Fruit fly (Drosophila melanogaster) S2 (cell line): ENCODE results near the gene tna.

Source experiments
- CG8478 ChIP-seq: fragments of >200 bp; optimal IDR thresholded peaks from 2 replicates; lab custom pipeline; 2018
- CTCF ChIP-seq, 2 experiments: fragments of >200 bp; optimal IDR thresholded peaks; 2 replicates each; lab custom pipeline; 2018

Gene tna

DNA sequence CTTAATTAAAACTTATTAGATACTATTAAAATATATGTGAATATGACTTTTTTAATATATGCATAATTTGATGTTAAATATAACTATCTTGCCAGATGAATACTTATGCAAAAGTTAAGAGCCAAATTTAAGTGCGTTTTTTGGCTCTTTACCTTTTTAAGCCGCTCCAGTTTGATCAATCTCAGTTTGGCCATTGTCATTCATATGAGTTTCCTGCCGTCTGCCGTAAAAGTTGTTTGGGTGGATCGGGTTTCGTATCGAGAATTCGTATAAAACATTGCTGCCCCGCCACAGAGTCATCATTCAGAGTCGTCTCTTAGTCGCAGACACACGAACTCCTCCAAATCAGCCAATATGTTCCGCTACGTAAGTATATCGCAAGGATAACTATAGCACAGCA lies 56.1 kb downstream of the tna start, which contains the start of gene Cpr67Fa2:
Gene Cpr67Fa2, plus strand, starts transcription at position 301 of the 400 bp plus-strand sequence.
- TF ChIP-seq CG8478 (lab: Kevin White, UChicago) = no peak
- TF ChIP-seq CTCF (optimal IDR thresholded peaks at IDR 0.05; lab: Kevin White, UChicago) = no peak

DNA sequence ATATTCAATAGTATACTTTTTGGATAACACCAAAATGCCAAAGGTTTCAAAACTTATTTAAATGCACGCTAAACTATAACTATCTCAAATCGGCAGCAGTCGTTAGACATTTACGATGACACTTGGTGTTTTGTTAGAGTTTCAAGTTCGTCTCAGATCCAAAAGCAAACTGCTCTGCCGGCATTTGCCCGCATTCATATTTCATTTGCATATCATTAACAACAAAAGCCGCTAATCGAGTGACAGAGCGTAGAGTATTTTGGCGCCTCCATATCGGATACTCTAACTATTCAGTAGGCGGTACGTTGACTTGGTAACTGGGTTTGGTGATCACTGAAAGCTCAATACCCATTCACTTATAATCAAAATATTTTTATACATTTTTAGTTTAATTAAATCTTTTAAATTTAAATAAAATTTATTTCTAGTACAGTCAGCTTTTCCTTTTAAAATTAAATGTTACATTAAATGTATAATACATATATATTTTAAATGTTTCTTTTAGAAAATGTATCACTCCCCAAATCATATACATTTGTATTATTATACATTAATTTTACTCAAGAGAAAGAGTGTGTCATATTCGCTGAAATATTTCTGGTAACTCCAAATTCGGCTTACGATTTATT lies 57.9 kb downstream of the tna start:
- TF ChIP-seq CTCF (optimal IDR thresholded peaks at IDR 0.05; lab: Kevin White, UChicago) (no peak), CG8478 (lab: Kevin White, UChicago) (no peak)

DNA sequence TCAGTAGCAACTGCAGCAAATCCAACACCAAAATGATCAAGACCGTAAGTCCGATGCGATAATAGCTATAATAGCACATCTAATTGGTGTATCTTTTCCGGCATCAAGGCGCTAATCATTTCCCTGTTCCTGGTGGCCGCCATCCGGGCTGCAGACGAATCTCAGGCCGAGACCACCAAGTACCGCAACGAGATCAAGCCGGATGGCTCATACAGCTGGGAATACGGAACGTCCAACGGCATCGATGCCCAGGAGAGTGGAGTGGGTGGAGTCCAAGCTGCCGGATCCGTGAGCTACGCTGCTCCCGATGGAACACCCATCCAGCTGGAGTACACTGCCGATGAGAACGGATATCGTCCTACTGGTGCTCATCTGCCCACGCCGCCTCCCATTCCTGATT lies 58.8 kb downstream of the tna start, which contains the start of gene Cpr67Fb:
Gene Cpr67Fb, plus strand, starts transcription at position 15 of the 400 bp plus-strand sequence.
- no peak for TF ChIP-seq CG8478 (lab: Kevin White, UChicago)
- TF ChIP-seq CTCF (optimal IDR thresholded peaks at IDR 0.05; lab: Kevin White, UChicago) = no peak

DNA sequence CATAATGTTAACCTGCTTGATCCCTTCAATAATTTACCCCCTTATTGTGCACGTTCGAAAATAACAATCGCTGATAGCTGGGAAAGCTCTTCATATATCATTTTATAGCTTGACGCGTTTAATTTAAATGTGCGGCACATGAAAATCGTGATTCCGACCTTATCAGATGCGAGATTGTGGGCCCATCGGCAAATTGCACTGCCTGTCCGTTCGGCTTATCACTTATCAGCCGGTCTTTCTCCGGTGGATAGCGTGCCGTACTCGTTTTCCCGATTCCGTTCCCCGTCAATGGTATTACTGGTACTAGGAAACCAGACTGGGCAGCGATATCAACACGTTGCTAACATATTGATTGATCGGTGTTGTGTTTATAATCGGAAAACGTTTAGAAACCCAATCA lies 61.6 kb downstream of the tna start:
- no peak for TF ChIP-seq CTCF (optimal IDR thresholded peaks at IDR 0.05; lab: Kevin White, UChicago)
- no peak for TF ChIP-seq CG8478 (lab: Kevin White, UChicago)

DNA sequence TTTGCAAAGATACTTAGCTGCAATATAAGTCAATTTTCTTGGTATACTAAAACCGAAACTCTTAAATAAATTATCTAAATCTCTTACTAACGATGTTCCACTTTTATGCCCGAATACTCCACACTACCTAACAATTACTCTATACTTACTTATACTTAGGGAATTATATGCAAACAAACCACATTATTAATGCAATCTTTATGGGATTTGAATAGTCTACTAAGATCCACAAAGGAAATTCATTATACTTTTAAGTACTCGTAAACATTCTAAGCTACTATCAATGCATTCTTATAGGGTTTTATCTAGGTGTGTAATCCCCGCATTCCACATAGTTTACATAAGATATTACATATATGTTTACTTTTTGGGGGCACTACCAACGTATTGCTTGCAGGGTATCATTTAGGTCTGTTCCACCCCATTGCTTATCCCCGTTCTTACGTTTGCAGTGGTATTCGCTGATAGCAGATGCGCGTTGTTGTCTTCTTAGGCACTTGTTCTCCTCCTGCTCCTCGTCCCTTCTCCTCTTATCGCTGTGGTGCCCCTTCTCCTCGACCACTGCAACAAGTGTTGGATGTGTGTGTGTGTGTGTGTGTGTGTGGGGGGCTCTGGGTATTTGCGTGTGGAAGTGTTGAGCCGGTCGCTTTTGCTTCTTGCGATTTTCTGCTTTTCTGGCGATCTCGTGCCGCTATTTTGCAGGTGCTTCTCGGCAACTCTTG lies 62.4 kb downstream of the tna start:
- TF ChIP-seq CTCF (optimal IDR thresholded peaks at IDR 0.05; lab: Kevin White, UChicago) (no peak), CG8478 (lab: Kevin White, UChicago) (no peak)

DNA sequence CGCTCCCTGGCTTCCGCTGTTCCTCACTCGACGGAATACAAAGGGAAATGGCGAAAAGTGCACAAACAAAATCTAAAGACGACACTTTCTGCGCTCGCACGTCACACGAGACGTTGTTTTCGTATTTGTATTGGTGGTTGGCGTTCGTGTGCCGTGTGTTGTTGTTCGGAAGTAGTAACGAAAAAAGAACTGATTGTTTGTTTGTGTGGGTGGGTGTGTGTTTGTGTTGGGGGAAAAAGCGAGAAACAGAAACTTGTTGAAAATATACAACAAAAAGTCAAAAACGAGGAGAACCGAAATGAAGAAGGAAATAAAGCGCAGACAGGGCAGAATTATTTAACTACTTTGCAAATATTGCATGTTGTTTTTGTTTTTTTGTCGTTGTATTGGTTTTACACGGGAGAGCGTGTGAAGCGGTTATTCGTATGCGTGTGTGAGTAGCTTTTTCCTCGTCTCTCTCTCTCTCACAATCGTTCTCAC lies 63.0 kb downstream of the tna start:
- TF ChIP-seq CG8478 (lab: Kevin White, UChicago) (no peak), CTCF (optimal IDR thresholded peaks at IDR 0.05; lab: Kevin White, UChicago) (no peak)

DNA sequence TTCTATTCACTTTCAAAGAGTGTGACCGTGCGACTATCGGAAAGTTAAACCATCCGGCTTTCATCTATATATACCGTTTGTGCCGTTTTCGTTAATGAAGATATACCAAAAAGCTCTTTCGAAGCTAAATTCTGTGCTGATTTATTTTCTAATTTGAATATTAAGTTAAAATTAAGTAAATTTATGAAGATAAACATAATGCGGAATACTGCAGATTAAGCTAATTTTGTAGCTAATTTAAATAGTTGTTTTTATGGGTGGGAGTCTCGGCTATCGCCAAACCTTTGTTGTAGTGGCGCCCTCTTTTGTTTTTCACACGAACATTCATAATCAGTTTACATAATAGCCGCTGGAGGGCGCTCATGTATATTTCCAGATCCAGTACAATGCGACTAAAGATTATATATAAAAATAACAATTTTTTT lies 63.8 kb downstream of the tna start, which contains the start of gene Aps:
Gene Aps, minus strand, starts transcription at position 37 of the 425 bp plus-strand sequence.
- TF ChIP-seq CG8478 (lab: Kevin White, UChicago) = no peak
- peak; percentile 74 to 92 for TF ChIP-seq CTCF (optimal IDR thresholded peaks at IDR 0.05; lab: Kevin White, UChicago)

DNA sequence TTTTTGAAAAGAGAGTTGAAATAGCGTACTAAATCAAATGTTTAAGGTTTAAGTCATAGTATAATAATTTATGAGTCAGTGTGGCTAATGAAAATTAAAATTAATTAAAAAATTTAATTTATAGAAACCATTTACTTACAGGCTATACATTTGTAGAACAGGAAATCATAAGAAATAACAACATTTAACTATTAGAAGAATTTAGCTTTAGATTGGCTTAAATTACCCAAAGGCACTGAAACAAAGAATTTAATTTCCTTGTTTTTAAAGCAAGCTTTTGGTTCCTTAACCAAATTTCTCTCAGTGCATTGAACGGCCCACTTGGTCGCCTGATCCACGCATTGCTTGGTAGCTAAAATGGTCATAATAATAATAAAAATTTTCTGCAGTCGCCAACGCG lies 68.1 kb downstream of the tna start:
- TF ChIP-seq CG8478 (lab: Kevin White, UChicago) (no peak), CTCF (optimal IDR thresholded peaks at IDR 0.05; lab: Kevin White, UChicago) (no peak)

DNA sequence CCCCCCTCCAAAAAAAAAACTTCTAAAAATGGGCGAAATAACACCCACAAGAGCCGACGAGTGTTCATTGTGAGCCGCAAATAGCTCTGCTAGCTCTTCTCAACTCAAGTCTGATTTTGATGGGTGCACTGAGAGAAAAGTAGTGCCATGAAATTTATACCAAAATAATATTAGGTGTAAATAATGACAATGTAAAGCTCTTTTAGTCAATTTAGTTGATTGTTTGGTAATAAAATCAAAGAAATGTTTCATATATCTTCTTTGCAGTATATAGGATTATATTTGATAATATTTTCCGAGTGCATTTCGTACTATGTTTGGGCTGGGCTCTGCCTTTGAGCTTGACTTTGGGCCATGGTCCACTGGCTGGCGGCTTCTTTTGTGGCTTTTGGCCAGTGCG lies 69.4 kb downstream of the tna start:
- TF ChIP-seq CG8478 (lab: Kevin White, UChicago) = no peak
- no peak for TF ChIP-seq CTCF (optimal IDR thresholded peaks at IDR 0.05; lab: Kevin White, UChicago)

DNA sequence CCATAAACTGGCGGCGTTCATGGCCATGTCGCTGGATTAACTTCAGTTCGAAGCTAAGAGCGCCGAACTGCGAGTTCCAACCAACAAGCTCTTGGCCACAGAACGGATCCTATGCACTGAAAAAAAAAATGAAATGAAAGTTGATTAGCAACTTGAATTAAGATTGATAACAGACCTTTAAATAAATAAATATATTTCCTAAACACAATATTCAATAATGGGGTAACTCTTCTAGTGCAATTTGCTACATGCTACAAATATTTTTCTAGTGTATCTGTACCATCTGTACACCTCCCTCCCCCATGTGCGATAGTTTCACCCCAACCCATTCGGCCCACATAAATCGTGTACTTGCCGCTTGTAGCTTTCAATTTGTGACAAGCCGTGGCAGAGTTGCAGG lies 74.3 kb downstream of the tna start:
- TF ChIP-seq CG8478 (lab: Kevin White, UChicago) (no peak), CTCF (optimal IDR thresholded peaks at IDR 0.05; lab: Kevin White, UChicago) (no peak)

DNA sequence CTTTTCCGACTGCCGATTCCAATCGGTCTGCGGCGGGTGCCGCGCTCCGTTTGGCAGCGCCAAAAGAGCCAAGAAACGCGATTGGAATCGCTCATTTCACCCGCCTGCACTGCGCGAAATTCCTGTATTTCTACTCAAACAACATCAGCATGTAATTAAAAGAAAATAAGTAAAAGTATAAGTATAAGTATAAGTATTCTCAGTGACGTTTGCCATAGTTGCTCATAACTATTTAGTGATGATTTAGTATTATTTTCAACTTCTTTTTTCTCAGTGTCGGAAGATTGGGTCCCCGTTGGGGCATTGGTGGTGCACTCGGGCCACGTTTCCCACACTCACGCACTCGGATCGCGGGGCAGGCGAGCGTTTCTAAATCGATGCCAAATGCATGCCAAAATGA lies 77.9 kb downstream of the tna start:
- TF ChIP-seq CG8478 (lab: Kevin White, UChicago) (no peak), CTCF (optimal IDR thresholded peaks at IDR 0.05; lab: Kevin White, UChicago) (no peak)

DNA sequence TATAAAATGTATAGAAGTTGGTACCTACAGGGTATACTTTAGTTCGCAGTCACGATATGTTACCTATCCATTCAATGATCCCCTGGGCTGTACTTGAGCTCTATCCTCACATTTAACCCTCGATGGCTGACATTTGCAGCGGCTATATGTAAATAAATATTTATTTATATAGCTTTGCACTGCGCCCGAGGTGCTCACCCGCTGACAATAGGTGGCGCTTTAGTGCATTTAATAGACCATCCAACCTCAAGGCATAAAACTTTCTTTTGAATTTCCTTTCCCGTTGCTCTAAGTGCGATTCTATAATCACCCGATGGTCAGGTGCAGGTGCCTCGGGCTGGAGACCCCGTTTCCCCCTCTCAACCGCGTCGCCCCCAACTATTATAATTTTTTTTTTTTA lies 81.9 kb downstream of the tna start:
- TF ChIP-seq CTCF (optimal IDR thresholded peaks at IDR 0.05; lab: Kevin White, UChicago) (peak in 1 of 2 experiments; percentile 56), CG8478 (lab: Kevin White, UChicago) (no peak)

DNA sequence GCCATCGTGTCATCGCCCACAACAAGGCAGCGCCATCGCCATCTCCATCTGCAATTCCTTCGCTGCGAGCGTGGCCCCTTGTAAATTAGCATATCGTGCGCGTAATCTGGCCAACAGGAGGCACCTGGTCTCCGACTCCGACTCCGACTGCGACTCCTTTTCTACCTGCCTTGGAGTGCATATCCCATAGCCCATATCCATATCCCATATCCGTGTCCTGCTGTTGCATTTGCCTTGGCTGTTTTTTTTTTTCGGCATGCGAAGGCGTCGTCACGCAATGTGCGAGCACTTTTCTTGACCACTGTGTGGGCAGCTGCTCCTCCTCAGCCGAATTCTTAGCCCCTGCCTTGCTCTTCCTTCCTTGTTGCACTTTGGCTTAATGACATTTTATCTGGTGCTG lies 83.1 kb downstream of the tna start:
- TF ChIP-seq CTCF (optimal IDR thresholded peaks at IDR 0.05; lab: Kevin White, UChicago) (no peak), CG8478 (lab: Kevin White, UChicago) (no peak)

DNA sequence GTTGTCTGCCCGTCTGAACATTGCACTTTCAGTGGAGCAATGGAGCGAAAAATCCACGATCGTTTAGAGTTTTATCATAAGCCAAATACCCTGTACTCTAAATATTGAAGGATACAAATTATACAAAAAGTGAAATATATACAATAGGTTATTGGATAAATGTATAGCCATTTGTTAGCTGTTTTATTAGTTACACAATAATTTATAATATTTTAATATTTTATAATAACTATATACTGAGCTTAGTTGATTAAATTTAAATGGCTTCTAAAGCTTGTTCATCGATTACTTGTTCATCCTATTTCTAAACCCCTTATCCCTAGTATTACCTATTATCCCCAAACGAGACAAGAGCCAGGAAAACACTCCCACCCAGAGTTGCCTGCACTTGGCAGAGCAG lies 87.6 kb downstream of the tna start:
- TF ChIP-seq CTCF (optimal IDR thresholded peaks at IDR 0.05; lab: Kevin White, UChicago) (no peak), CG8478 (lab: Kevin White, UChicago) (no peak)

DNA sequence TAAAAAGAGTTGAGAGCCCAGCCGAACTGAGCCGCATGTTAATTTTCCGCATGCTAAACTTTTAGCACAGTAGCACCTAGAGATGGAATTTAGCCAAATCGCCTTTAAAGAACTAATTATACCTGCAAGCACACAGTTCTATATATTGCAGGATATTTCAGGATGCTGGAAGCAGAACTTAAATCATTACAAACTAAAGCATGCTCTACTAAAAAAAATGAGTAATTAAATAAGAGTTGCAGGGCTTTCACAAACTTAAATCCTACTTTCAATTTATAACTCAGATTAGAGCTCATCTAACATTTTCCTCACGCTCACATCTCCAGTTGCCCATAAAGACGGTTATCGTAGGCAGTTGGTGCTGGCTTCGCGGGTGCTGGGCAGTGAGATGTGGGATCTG lies 89.4 kb downstream of the tna start:
- TF ChIP-seq CG8478 (lab: Kevin White, UChicago) (no peak), CTCF (optimal IDR thresholded peaks at IDR 0.05; lab: Kevin White, UChicago) (no peak)
